Fruit fly (Drosophila melanogaster) whole organism, embryonic: ENCODE results near the gene opa.

Source experiments
- Abd-B ChIP-seq: fragments of 200-800 bp; sonication (Bioruptor generic); optimal IDR thresholded peaks from 2 replicates; lab custom pipeline; 2018; ENCODE audit warnings: missing biosample characterization, mild to moderate bottlenecking, missing genetic modification characterization, moderate library complexity
- Ada2b ChIP-seq: fragments of 200-800 bp; sonication (Bioruptor generic); IDR thresholded peaks from 2 replicates; pipeline ENCODE4 v1.3.6; 2022; ENCODE audit warnings: missing biosample characterization, missing genetic modification characterization
- Awh ChIP-seq: fragments of 200-800 bp; sonication (Bioruptor generic); IDR thresholded peaks from 2 replicates; pipeline ENCODE4, ENCODE4 v1.3.6; 2022; ENCODE audit warnings: missing biosample characterization, missing genetic modification characterization
- BtbVII ChIP-seq: fragments of 200-800 bp; sonication (Bioruptor generic); optimal IDR thresholded peaks from 3 replicates; lab custom pipeline; 2017; ENCODE audit warnings: missing biosample characterization, mild to moderate bottlenecking, missing genetic modification characterization
- CG10209 ChIP-seq: fragments of 200-800 bp; sonication (Bioruptor generic); optimal IDR thresholded peaks from 3 replicates; lab custom pipeline; 2017; ENCODE audit warnings: missing biosample characterization, mild to moderate bottlenecking, missing genetic modification characterization, missing genetic modification reagents
- CG10366 ChIP-seq: fragments of 200-800 bp; sonication (Bioruptor generic); IDR thresholded peaks from 2 replicates; pipeline ENCODE4 v1.3.6; 2022; ENCODE audit warnings: missing biosample characterization, missing genetic modification characterization
- CG10462 ChIP-seq: fragments of 200-800 bp; sonication (Bioruptor generic); optimal IDR thresholded peaks from 2 replicates; lab custom pipeline; 2016; ENCODE audit warnings: missing biosample characterization, missing genetic modification characterization
- CG10543 ChIP-seq: fragments of 200-800 bp; sonication (Bioruptor generic); optimal IDR thresholded peaks from 3 replicates; lab custom pipeline; 2017; ENCODE audit warnings: missing biosample characterization, mild to moderate bottlenecking, missing genetic modification characterization, moderate library complexity
- CG10959 ChIP-seq: fragments of 200-800 bp; sonication (Bioruptor generic); IDR thresholded peaks from 2 replicates; pipeline ENCODE4 v1.3.6; 2022; ENCODE audit warnings: missing biosample characterization, missing genetic modification characterization
- CG11456 ChIP-seq: fragments of 200-800 bp; sonication (Bioruptor generic); IDR thresholded peaks from 3 replicates; pipeline ENCODE4 v1.3.6; 2022; ENCODE audit warnings: missing biosample characterization, missing genetic modification characterization
- CG11696 ChIP-seq: fragments of 200-800 bp; sonication (Bioruptor generic); IDR thresholded peaks from 2 replicates; pipeline ENCODE4 v1.3.6; 2022; ENCODE audit warnings: missing biosample characterization, missing genetic modification characterization
- CG12071 ChIP-seq: fragments of 200-800 bp; sonication (Bioruptor generic); optimal IDR thresholded peaks from 3 replicates; lab custom pipeline; 2018; ENCODE audit warnings: missing biosample characterization, mild to moderate bottlenecking, missing genetic modification characterization
- CG13296 ChIP-seq: fragments of 200-800 bp; sonication (Bioruptor generic); optimal IDR thresholded peaks from 3 replicates; lab custom pipeline; 2018; ENCODE audit warnings: missing biosample characterization, mild to moderate bottlenecking, missing genetic modification characterization
- CG13775 ChIP-seq: fragments of 200-800 bp; sonication (Bioruptor generic); optimal IDR thresholded peaks from 3 replicates; lab custom pipeline; 2017; ENCODE audit warnings: missing biosample characterization, mild to moderate bottlenecking, missing genetic modification characterization
- CG15011 ChIP-seq: fragments of 200-800 bp; sonication (Bioruptor generic); optimal IDR thresholded peaks from 3 replicates; lab custom pipeline; 2018; ENCODE audit warnings: missing biosample characterization, mild to moderate bottlenecking, missing genetic modification characterization
- CG15601 ChIP-seq: fragments of 200-800 bp; sonication (Bioruptor generic); optimal IDR thresholded peaks from 3 replicates; lab custom pipeline; 2019; ENCODE audit warnings: missing biosample characterization, mild to moderate bottlenecking, missing genetic modification characterization, moderate library complexity
- CG2889 ChIP-seq: fragments of 200-800 bp; sonication (Bioruptor generic); IDR thresholded peaks from 3 replicates; pipeline ENCODE4 v1.3.6; 2022; ENCODE audit warnings: missing biosample characterization, missing genetic modification characterization
- CG32767 ChIP-seq: fragments of 200-800 bp; sonication (Bioruptor generic); IDR thresholded peaks from 2 replicates; pipeline ENCODE4 v1.3.6; 2022; ENCODE audit warnings: missing biosample characterization, missing genetic modification characterization
- CG33557 ChIP-seq: fragments of 200-800 bp; sonication (Bioruptor generic); optimal IDR thresholded peaks from 2 replicates; lab custom pipeline; 2019; ENCODE audit warnings: missing biosample characterization, mild to moderate bottlenecking, missing genetic modification characterization, moderate library complexity
- CG4424 ChIP-seq: fragments of 200-800 bp; sonication (Bioruptor generic); optimal IDR thresholded peaks from 3 replicates; lab custom pipeline; 2016; ENCODE audit warnings: missing biosample characterization, missing genetic modification characterization
- CG4730 ChIP-seq: fragments of 200-800 bp; sonication (Bioruptor generic); IDR thresholded peaks from 2 replicates; pipeline ENCODE4 v1.3.6; 2022; ENCODE audit warnings: missing biosample characterization, missing genetic modification characterization
- CG7271 ChIP-seq: fragments of 200-800 bp; sonication (Bioruptor generic); optimal IDR thresholded peaks from 2 replicates; lab custom pipeline; 2018; ENCODE audit warnings: missing biosample characterization, mild to moderate bottlenecking, missing genetic modification characterization, moderate library complexity
- CG7928 ChIP-seq: fragments of 200-800 bp; sonication (Bioruptor generic); optimal IDR thresholded peaks from 2 replicates; lab custom pipeline; 2017; ENCODE audit warnings: missing biosample characterization, mild to moderate bottlenecking, missing genetic modification characterization
- CG8089 ChIP-seq: fragments of 200-800 bp; sonication (Bioruptor generic); optimal IDR thresholded peaks from 3 replicates; lab custom pipeline; 2016; ENCODE audit warnings: missing biosample characterization, missing genetic modification characterization
- CG8281 ChIP-seq: fragments of 200-800 bp; sonication (Bioruptor generic); optimal IDR thresholded peaks from 2 replicates; lab custom pipeline; 2018; ENCODE audit warnings: missing biosample characterization, mild to moderate bottlenecking, missing genetic modification characterization, moderate library complexity
- CG8388 ChIP-seq: fragments of 200-800 bp; sonication (Bioruptor generic); optimal IDR thresholded peaks from 2 replicates; lab custom pipeline; 2019; ENCODE audit warnings: missing biosample characterization, mild to moderate bottlenecking, missing genetic modification characterization, moderate library complexity
- CG8944 ChIP-seq: fragments of 200-800 bp; sonication (Bioruptor generic); optimal IDR thresholded peaks from 3 replicates; lab custom pipeline; 2016; ENCODE audit warnings: missing biosample characterization, missing genetic modification characterization
- CG9215 ChIP-seq: fragments of 200-800 bp; sonication (Bioruptor generic); IDR thresholded peaks from 2 replicates; pipeline ENCODE4 v1.3.6; 2022; ENCODE audit warnings: missing biosample characterization, missing genetic modification characterization
- CG9609 ChIP-seq: fragments of 200-800 bp; sonication (Bioruptor generic); optimal IDR thresholded peaks from 3 replicates; lab custom pipeline; 2016; ENCODE audit warnings: missing biosample characterization, missing genetic modification characterization
- CG9797 ChIP-seq: fragments of 200-800 bp; sonication (Bioruptor generic); optimal IDR thresholded peaks from 3 replicates; lab custom pipeline; 2018; ENCODE audit warnings: missing biosample characterization, mild to moderate bottlenecking, missing genetic modification characterization
- CkIIα-i1 ChIP-seq: fragments of 200-800 bp; sonication (Bioruptor generic); IDR thresholded peaks from 2 replicates; pipeline ENCODE4 v1.3.6; 2022; ENCODE audit warnings: missing biosample characterization, missing genetic modification characterization
- Dad ChIP-seq: fragments of 200-800 bp; sonication (Bioruptor generic); optimal IDR thresholded peaks from 3 replicates; lab custom pipeline; 2016; ENCODE audit warnings: missing biosample characterization, missing genetic modification characterization
- Hand ChIP-seq: fragments of 200-800 bp; sonication (Bioruptor generic); optimal IDR thresholded peaks from 2 replicates; lab custom pipeline; 2017; ENCODE audit warnings: mild to moderate bottlenecking, missing biosample characterization, missing genetic modification reagents, missing genetic modification characterization
- HmgD ChIP-seq: fragments of 200-800 bp; sonication (Bioruptor generic); optimal IDR thresholded peaks from 3 replicates; lab custom pipeline; 2016; ENCODE audit warnings: missing biosample characterization, missing genetic modification characterization
- Lhr ChIP-seq: fragments of 200-800 bp; sonication (Bioruptor generic); optimal IDR thresholded peaks from 3 replicates; lab custom pipeline; 2017; ENCODE audit warnings: mild to moderate bottlenecking, missing biosample characterization, missing genetic modification reagents, missing genetic modification characterization
- NFAT ChIP-seq: fragments of 200-800 bp; sonication (Bioruptor generic); IDR thresholded peaks from 2 replicates; pipeline ENCODE4 v1.3.6; 2022; ENCODE audit warnings: missing biosample characterization, missing genetic modification characterization
- Optix ChIP-seq: fragments of 200-800 bp; sonication (Bioruptor generic); IDR thresholded peaks from 3 replicates; pipeline ENCODE4 v1.3.6; 2022; ENCODE audit warnings: missing biosample characterization, missing genetic modification characterization
- Pdp1 ChIP-seq, 2 experiments: fragments of 200-800 bp; sonication (Bioruptor generic); optimal IDR thresholded peaks; 3 replicates each; lab custom pipeline; 2016; ENCODE audit warnings: missing biosample characterization in 2 of 2, missing genetic modification characterization in 2 of 2, mild to moderate bottlenecking in 1 of 2, moderate library complexity in 1 of 2
- bbx ChIP-seq: fragments of 200-800 bp; sonication (Bioruptor generic); IDR thresholded peaks from 2 replicates; pipeline ENCODE4 v1.3.6; 2022; ENCODE audit warnings: missing biosample characterization, missing genetic modification characterization; ENCODE audit not compliant: partially characterized antibody
- br ChIP-seq: fragments of >200 bp; optimal IDR thresholded peaks from 2 replicates; lab custom pipeline; 2017
- fd102C ChIP-seq: fragments of 200-800 bp; sonication (Bioruptor generic); optimal IDR thresholded peaks from 2 replicates; lab custom pipeline; 2018; ENCODE audit warnings: missing biosample characterization, mild to moderate bottlenecking, missing genetic modification characterization, moderate library complexity
- fd3F ChIP-seq: fragments of 200-800 bp; sonication (Bioruptor generic); optimal IDR thresholded peaks from 2 replicates; lab custom pipeline; 2018; ENCODE audit warnings: missing biosample characterization, mild to moderate bottlenecking, missing genetic modification characterization, moderate library complexity
- ftz-f1 ChIP-seq: fragments of 200-800 bp; sonication (Bioruptor generic); optimal IDR thresholded peaks from 2 replicates; lab custom pipeline; 2016; ENCODE audit warnings: missing biosample characterization, missing genetic modification characterization
- gfzf ChIP-seq: fragments of 200-800 bp; sonication (Bioruptor generic); optimal IDR thresholded peaks from 2 replicates; lab custom pipeline; 2016; ENCODE audit warnings: missing biosample characterization, mild to moderate bottlenecking, missing genetic modification characterization, moderate library complexity
- nerfin-2 ChIP-seq: fragments of 200-800 bp; sonication (Bioruptor generic); IDR thresholded peaks from 2 replicates; pipeline ENCODE4 v1.3.6; 2022; ENCODE audit warnings: missing biosample characterization, missing genetic modification characterization; ENCODE audit not compliant: partially characterized antibody
- pita ChIP-seq: fragments of 200-800 bp; sonication (Bioruptor generic); optimal IDR thresholded peaks from 2 replicates; lab custom pipeline; 2017; ENCODE audit warnings: missing biosample characterization, mild to moderate bottlenecking, missing genetic modification characterization
- pros ChIP-seq: fragments of 200-800 bp; sonication (Bioruptor generic); optimal IDR thresholded peaks from 3 replicates; lab custom pipeline; 2019; ENCODE audit warnings: missing biosample characterization, mild to moderate bottlenecking, missing genetic modification characterization, moderate library complexity
- scrt ChIP-seq: fragments of 200-800 bp; sonication (Bioruptor generic); optimal IDR thresholded peaks from 2 replicates; lab custom pipeline; 2018; ENCODE audit warnings: missing biosample characterization, mild to moderate bottlenecking, missing genetic modification characterization, moderate library complexity
- sr ChIP-seq: fragments of 200-800 bp; sonication (Bioruptor generic); IDR thresholded peaks from 3 replicates; pipeline ENCODE4 v1.3.6; 2022; ENCODE audit warnings: missing biosample characterization, missing genetic modification characterization
- twi ChIP-seq: fragments of 200-800 bp; optimal IDR thresholded peaks from 2 replicates; lab custom pipeline; 2019; ENCODE audit warnings: missing biosample characterization, mild to moderate bottlenecking, missing genetic modification characterization, moderate library complexity
- vvl ChIP-seq: fragments of 200-800 bp; sonication (Bioruptor generic); IDR thresholded peaks from 2 replicates; pipeline ENCODE4 v1.3.6; 2022; ENCODE audit warnings: missing biosample characterization, missing genetic modification characterization

The opa gene

DNA sequence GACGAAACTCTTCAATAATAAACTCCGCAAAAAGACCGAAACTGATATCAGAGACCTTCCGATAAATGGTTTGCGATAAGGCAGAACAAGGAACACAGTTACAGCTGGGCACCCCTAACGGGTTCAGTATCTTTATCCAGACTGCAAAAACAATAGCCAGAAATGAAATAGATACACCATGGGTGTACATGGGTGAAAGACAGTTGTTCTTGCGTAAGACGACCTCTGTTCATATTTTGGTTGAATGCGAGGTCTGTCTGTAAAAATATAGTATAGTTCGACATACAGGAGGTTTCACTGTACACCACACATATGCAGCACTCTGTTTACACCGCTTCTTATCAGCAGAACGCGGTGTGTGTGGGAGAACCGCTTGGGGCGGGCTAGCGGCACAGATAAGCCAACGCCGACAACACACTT is 59.5 kb downstream of the opa start (continued):
- TF ChIP-seq CG10959 (peak; percentile 30; the same call in 1 of the 2 replicates), CG8388 (peak; percentile 55), CG7271 (tag; lab: Kevin White, UChicago) (no peak), CG13775 (peak; percentile 25), sr (no peak), CG10366 (GFP tag; lab: Robert Waterston, UW) (peak; percentile 68; the same call in 1 of the 2 replicates), CG15601 (tag; lab: Kevin White, UChicago) (peak; percentile 50), NFAT (GFP tag; lab: Robert Waterston, UW) (peak; percentile 82), Dad (GFP tag; lab: Kevin White, UChicago) (peak; percentile 42), CG10543 (GFP tag; lab: Kevin White, UChicago) (peak; percentile 95), CG33557 (GFP tag; lab: Kevin White, UChicago) (no peak), CG9797 (GFP tag; lab: Kevin White, UChicago) (no peak), CG15011 (GFP tag; lab: Kevin White, UChicago) (no peak), fd3F (GFP tag; lab: Kevin White, UChicago) (peak; percentile 43), CkIIα-i1 (no peak), CG8281 (no peak), CG13296 (GFP tag; lab: Kevin White, UChicago) (peak; percentile 28), Abd-B (GFP tag; lab: Kevin White, UChicago) (no peak), ftz-f1 (peak; percentile 20), Optix (peak; percentile 61; the same call in 2 of the 3 replicates), pros (GFP tag; lab: Kevin White, UChicago) (no peak), CG4730 (GFP tag; lab: Robert Waterston, UW) (peak; percentile 55), CG12071 (GFP tag; lab: Kevin White, UChicago) (peak; percentile 72), CG32767 (GFP tag; lab: Robert Waterston, UW) (0 out of 2 replicates have a peak, but pooled peaks have one; percentile 34), Pdp1 (GFP tag; optimal IDR thresholded peaks at IDR 0.05; lab: Kevin White, UChicago) (peak; percentile 66 to 87), br (lab: Kevin White, UChicago) (no peak), bbx (GFP tag; lab: Robert Waterston, UW) (no peak), Lhr (no peak), CG4424 (peak; percentile 46), BtbVII (GFP tag; lab: Kevin White, UChicago) (peak; percentile 58), scrt (GFP tag; lab: Kevin White, UChicago) (peak; percentile 28), Awh (peak; percentile 57; the same call in 1 of the 2 replicates), pita (GFP tag; lab: Kevin White, UChicago) (no peak), twi (tag; lab: Kevin White, UChicago) (peak; percentile 72), CG9215 (peak; percentile 72), CG8089 (peak; percentile 34), CG2889 (peak; percentile 68; the same call in 1 of the 3 replicates), HmgD (GFP tag; lab: Kevin White, UChicago) (no peak), CG8944 (GFP tag; lab: Kevin White, UChicago) (peak; percentile 54), CG11696 (no peak), CG11456 (GFP tag; lab: Robert Waterston, UW) (peak; percentile 69; the same call in 2 of the 3 replicates), CG10209 (GFP tag; lab: Kevin White, UChicago) (peak; percentile 31), CG10462 (no peak), fd102C (no peak), Ada2b (GFP tag; lab: Robert Waterston, UW) (peak; percentile 71), CG9609 (GFP tag; lab: Kevin White, UChicago) (peak; percentile 58), CG7928 (GFP tag; lab: Kevin White, UChicago) (no peak), vvl (GFP tag; lab: Robert Waterston, UW) (peak; percentile 81), nerfin-2 (GFP tag; lab: Robert Waterston, UW) (no peak), Hand (GFP tag; lab: Kevin White, UChicago) (peak; percentile 65), gfzf (GFP tag; lab: Kevin White, UChicago) (no peak)
